Worm (Caenorhabditis elegans): ENCODE results near the gene ZC317.6.

DNA sequence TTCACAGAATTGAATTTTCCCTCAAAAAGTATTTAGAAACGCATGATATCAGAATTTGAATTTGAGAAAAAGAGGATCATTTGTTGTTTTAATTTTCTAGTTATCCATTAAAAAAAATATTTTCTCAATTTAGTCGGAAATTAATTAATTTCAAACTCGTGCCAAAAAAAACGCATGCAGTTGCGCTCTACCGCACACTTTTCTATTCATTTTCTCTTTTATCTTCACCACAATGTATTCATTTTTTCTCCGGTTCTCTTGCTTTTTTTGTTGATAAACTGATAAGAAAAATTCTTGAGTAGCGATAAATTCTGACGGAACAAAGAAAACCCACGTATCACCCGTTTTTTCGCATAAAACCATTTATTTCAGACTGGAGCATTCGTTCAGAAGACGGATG is 35.4 kb downstream of the ZC317.6 start, which contains the start of gene acl-6:
- TF ChIP-seq ceh-36 (tag; optimal IDR thresholded peaks at IDR 0.05) (no peak), tra-4 (tag; optimal IDR thresholded peaks at IDR 0.05) (no peak), hmbx-1 (tag; optimal IDR thresholded peaks at IDR 0.05) (no peak), tbx-37 (GFP tag; conservative IDR thresholded peaks at IDR 0.05) (no peak), hnd-1 (tag; optimal IDR thresholded peaks at IDR 0.05) (no peak), aly-1 (tag; optimal IDR thresholded peaks at IDR 0.05) (no peak), F13C5.2 (tag; optimal IDR thresholded peaks at IDR 0.05) (no peak), hmg-4 (GFP tag; optimal IDR thresholded peaks at IDR 0.05) (no peak), pes-1 (GFP tag; IDR thresholded peaks at IDR 0.05) (no peak), ama-1 (optimal IDR thresholded peaks at IDR 0.05) (no peak), ceh-13 (GFP tag; optimal IDR thresholded peaks at IDR 0.05) (no peak), flt-1 (GFP tag; IDR thresholded peaks at IDR 0.05) (no peak)
